Fruit fly (Drosophila melanogaster): Measurements from ENCODE around the gene CG7368.

- TF ChIP-seq caup (GFP tag; optimal IDR thresholded peaks at IDR 0.05; ENCODE audit: severe bottlenecking) (no peak), Hr39 (optimal IDR thresholded peaks at IDR 0.05) (no peak), CG14050 (GFP tag; IDR thresholded peaks at IDR 0.05) (no peak), CG13624 (GFP tag; optimal IDR thresholded peaks at IDR 0.05) (no peak), pan (optimal IDR thresholded peaks at IDR 0.05) (no peak), pan (GFP tag; optimal IDR thresholded peaks at IDR 0.05 in 1 of 2, IDR thresholded peaks at IDR 0.05 in 1 of 2) (no peak), D (optimal IDR thresholded peaks at IDR 0.05) (no peak), D (GFP tag; optimal IDR thresholded peaks at IDR 0.05) (no peak), CG14965 (GFP tag; optimal IDR thresholded peaks at IDR 0.05; ENCODE audit: borderline replicate concordance) (no peak), HHEX (GFP tag; optimal IDR thresholded peaks at IDR 0.05) (no peak), Six4 (GFP tag; optimal IDR thresholded peaks at IDR 0.05) (no peak), CHES-1-like (GFP tag; optimal IDR thresholded peaks at IDR 0.05) (no peak), ac (GFP tag; optimal IDR thresholded peaks at IDR 0.05) (no peak), slbo (GFP tag; IDR thresholded peaks at IDR 0.05) (no peak)
These were observed 5.0 kb downstream of the CG7368 start for dm6 chr3L:11602040-11602439.

Data from whole organism, embryonic.